Worm (Caenorhabditis elegans) whole organism, young adult: ENCODE results near the gene ZK856.11.

Experiments used
- C17E4.6 ChIP-seq: fragments of 200-800 bp; sonication (Bioruptor generic); IDR thresholded peaks from 2 replicates; pipeline ENCODE4 v1.3.6; 2022; ENCODE audit warnings: missing genetic modification reagents, missing genetic modification characterization, missing compliant biosample characterization
- F22D6.2 ChIP-seq: sonication (generic microtip); optimal IDR thresholded peaks from 2 replicates; lab custom pipeline; 2016; ENCODE audit warnings: mild to moderate bottlenecking, missing genetic modification characterization, missing compliant biosample characterization
- F37B4.10 ChIP-seq: fragments of 200-800 bp; sonication (Bioruptor generic); IDR thresholded peaks from 2 replicates; pipeline ENCODE4 v1.3.6; 2022; ENCODE audit warnings: missing genetic modification characterization, missing compliant biosample characterization
- F52B5.7 ChIP-seq: sonication (generic microtip); optimal IDR thresholded peaks from 2 replicates; lab custom pipeline; 2016; ENCODE audit warnings: mild to moderate bottlenecking, missing genetic modification characterization, missing compliant biosample characterization
- ama-1 ChIP-seq, 3 experiments: fragments of 150-350 bp in 1 of 3; sonication (generic microtip) in 2 of 3; optimal IDR thresholded peaks; 2 replicates each; lab custom pipeline; 2014 to 2018; ENCODE audit warnings: missing biosample characterization in 2 of 3, missing genetic modification characterization in 2 of 3, missing genetic modification reagents in 2 of 3
- die-1 ChIP-seq: sonication (generic microtip); optimal IDR thresholded peaks from 2 replicates; lab custom pipeline; 2016; ENCODE audit warnings: missing genotype, mild to moderate bottlenecking, missing genetic modification characterization, missing compliant biosample characterization
- egl-18 ChIP-seq: fragments of 200-800 bp; sonication (Bioruptor generic); IDR thresholded peaks from 2 replicates; pipeline ENCODE4 v1.3.6; 2022; ENCODE audit warnings: missing genetic modification reagents, missing genetic modification characterization, missing compliant biosample characterization
- pha-4 ChIP-seq: fragments of 150-350 bp; sonication (generic microtip); optimal IDR thresholded peaks from 2 replicates; lab custom pipeline; 2014; ENCODE audit warnings: missing biosample characterization, missing genetic modification reagents, missing genetic modification characterization
- tbx-9 ChIP-seq: sonication (generic microtip); optimal IDR thresholded peaks from 2 replicates; lab custom pipeline; 2016; ENCODE audit warnings: borderline replicate concordance, missing genetic modification characterization, inconsistent platforms, missing compliant biosample characterization
- unc-130 ChIP-seq: sonication (generic microtip); optimal IDR thresholded peaks from 2 replicates; lab custom pipeline; 2016; ENCODE audit warnings: missing genetic modification reagents, missing genetic modification characterization, missing compliant biosample characterization

DNA sequence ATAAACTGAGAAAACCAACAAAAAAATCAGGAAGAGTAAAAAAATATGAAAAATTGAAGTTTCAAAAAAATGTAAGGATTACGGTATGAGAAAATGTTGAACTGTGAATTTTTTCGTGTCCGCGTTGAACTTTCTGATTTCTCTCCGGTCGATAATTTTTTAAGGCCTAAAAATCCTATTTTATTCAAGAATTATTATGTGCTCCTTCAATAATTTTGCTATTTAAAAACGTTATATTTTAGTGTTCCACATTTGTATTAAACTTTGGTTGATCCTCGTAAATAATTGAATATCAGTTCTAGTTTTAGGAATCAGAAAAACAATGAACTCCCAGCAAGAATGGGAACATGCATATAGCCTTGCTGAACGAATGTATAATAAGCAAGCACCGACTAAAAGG is 7.9 kb upstream of the ZK856.11 start, which contains the start of gene hpo-40:
- TF ChIP-seq egl-18 (GFP tag; lab: Robert Waterston, UW) (no peak), unc-130 (GFP tag; lab: Kevin White, UChicago) (no peak), die-1 (tag; lab: Kevin White, UChicago) (no peak), ama-1 (optimal IDR thresholded peaks at IDR 0.05; lab: Kevin White, UChicago) (no peak), ama-1 (GFP tag; optimal IDR thresholded peaks at IDR 0.05; lab: Kevin White, UChicago) (no peak), tbx-9 (tag; lab: Kevin White, UChicago) (no peak), F52B5.7 (tag; lab: Kevin White, UChicago) (no peak), C17E4.6 (GFP tag; lab: Robert Waterston, UW) (no peak), F37B4.10 (GFP tag; lab: Robert Waterston, UW) (no peak), F22D6.2 (tag; lab: Kevin White, UChicago) (no peak), pha-4 (tag; lab: Kevin White, UChicago) (no peak)
